Worm (Caenorhabditis elegans) whole organism, late embryonic: ENCODE measurements around the gene abu-13.

ENCODE experiments used
- C08G9.2 ChIP-seq: sonication (generic microtip); optimal IDR thresholded peaks from 2 replicates; lab custom pipeline; 2016; ENCODE audit warnings: mild to moderate bottlenecking, missing genetic modification characterization, moderate library complexity, missing compliant biosample characterization
- K02D7.2 ChIP-seq: sonication (generic microtip); optimal IDR thresholded peaks from 2 replicates; lab custom pipeline; 2017; ENCODE audit warnings: mild to moderate bottlenecking, missing genetic modification characterization, missing compliant biosample characterization
- ceh-2 ChIP-seq: sonication (generic microtip); optimal IDR thresholded peaks from 2 replicates; lab custom pipeline; 2016; ENCODE audit warnings: missing genotype, missing genetic modification characterization, missing compliant biosample characterization
- elt-2 ChIP-seq: sonication (generic microtip); optimal IDR thresholded peaks from 2 replicates; lab custom pipeline; 2016; ENCODE audit warnings: missing genetic modification reagents, missing genetic modification characterization, missing compliant biosample characterization
- fkh-10 ChIP-seq: fragments of 150-350 bp; optimal IDR thresholded peaks from 2 replicates; lab custom pipeline; 2014; ENCODE audit warnings: missing biosample characterization, missing genetic modification reagents, missing genetic modification characterization
- hlh-6 ChIP-seq: sonication (generic microtip); optimal IDR thresholded peaks from 2 replicates; lab custom pipeline; 2016; ENCODE audit warnings: missing genotype, missing genetic modification characterization, missing compliant biosample characterization
- lim-6 ChIP-seq: sonication (generic microtip); optimal IDR thresholded peaks from 2 replicates; lab custom pipeline; 2016; ENCODE audit warnings: missing genetic modification characterization, missing compliant biosample characterization
- mec-3 ChIP-seq: sonication (generic microtip); optimal IDR thresholded peaks from 2 replicates; lab custom pipeline; 2016; ENCODE audit warnings: borderline replicate concordance, missing genetic modification characterization, missing compliant biosample characterization
- nhr-11 ChIP-seq: fragments of 150-350 bp; optimal IDR thresholded peaks from 2 replicates; lab custom pipeline; 2014; ENCODE audit warnings: missing biosample characterization, missing genetic modification characterization
- npax-4 ChIP-seq: sonication (generic microtip); optimal IDR thresholded peaks from 2 replicates; lab custom pipeline; 2016; ENCODE audit warnings: missing genetic modification characterization, missing compliant biosample characterization
- pat-9 ChIP-seq: fragments of 200-800 bp; sonication (Bioruptor generic); optimal IDR thresholded peaks from 2 replicates; lab custom pipeline; 2018; ENCODE audit warnings: mild to moderate bottlenecking, missing genetic modification characterization, moderate library complexity, missing compliant biosample characterization
- pha-4 ChIP-seq: fragments of 150-350 bp; optimal IDR thresholded peaks from 2 replicates; lab custom pipeline; 2018; ENCODE audit warnings: missing biosample characterization, missing genetic modification reagents, missing genetic modification characterization
- tbx-2 ChIP-seq: sonication (generic microtip); optimal IDR thresholded peaks from 2 replicates; lab custom pipeline; 2016; ENCODE audit warnings: missing genetic modification characterization, missing compliant biosample characterization

- TF ChIP-seq pha-4 (tag; lab: Kevin White, UChicago) (no peak), hlh-6 (tag; lab: Kevin White, UChicago) (no peak), lim-6 (no peak), ceh-2 (tag; lab: Kevin White, UChicago) (no peak), tbx-2 (tag; lab: Kevin White, UChicago) (no peak), fkh-10 (GFP tag; lab: Kevin White, UChicago) (no peak), K02D7.2 (no peak), mec-3 (tag; lab: Kevin White, UChicago) (no peak), nhr-11 (tag; lab: Kevin White, UChicago) (no peak), C08G9.2 (no peak), npax-4 (tag; lab: Kevin White, UChicago) (no peak), pat-9 (no peak), elt-2 (tag; lab: Kevin White, UChicago) (no peak)
Observed at ce11 chrIII:6989900-6990299, 44.2 kb upstream of the abu-13 start, which contains the start of gene prk-1.
